Worm (Caenorhabditis elegans): ENCODE measurements around the gene subs-4.

The subs-4 gene

DNA sequence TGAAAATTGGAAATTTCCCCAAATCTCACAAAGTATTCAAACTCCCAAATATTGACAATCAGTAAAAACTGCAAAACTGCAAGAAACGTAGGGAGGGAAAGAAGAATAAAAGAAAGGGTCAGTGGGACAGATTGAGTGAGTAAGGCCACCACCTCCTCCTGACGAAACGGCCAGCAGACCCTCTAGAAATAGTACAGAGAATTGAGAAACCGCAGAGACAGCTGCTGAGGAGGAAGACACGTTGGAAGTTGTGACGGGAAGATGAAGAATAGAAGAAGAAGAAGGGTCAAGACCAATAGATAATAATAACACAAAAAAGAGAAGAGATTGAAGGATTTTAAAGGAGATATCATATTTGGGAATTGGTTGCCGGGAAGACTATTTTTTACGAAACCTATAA, 1.5 kb upstream of the subs-4 start (continued):
- peak; percentile 31 for TF ChIP-seq fkh-10 (GFP tag; optimal IDR thresholded peaks at IDR 0.05)
- no peak for TF ChIP-seq set-16 (GFP tag; IDR thresholded peaks at IDR 0.05)
- TF ChIP-seq aha-1 (tag), result no peak
- peak in 1 of 2 experiments; percentile 23 for TF ChIP-seq lsy-2 (tag; optimal IDR thresholded peaks at IDR 0.05)
- no peak for TF ChIP-seq unc-39 (tag; optimal IDR thresholded peaks at IDR 0.05)
- peak; percentile 33 for TF ChIP-seq hlh-30 (tag; optimal IDR thresholded peaks at IDR 0.05; ENCODE audit: insufficient read depth)
- no peak for TF ChIP-seq lin-38 (GFP tag; IDR thresholded peaks at IDR 0.05)
- no peak for TF ChIP-seq rbr-2 (tag; optimal IDR thresholded peaks at IDR 0.05)
- TF ChIP-seq php-3 (GFP tag; IDR thresholded peaks at IDR 0.05), result no peak
- no peak for TF ChIP-seq mdl-1 (tag; optimal IDR thresholded peaks at IDR 0.05)
- TF ChIP-seq cey-2 (tag; optimal IDR thresholded peaks at IDR 0.05; ENCODE audit: borderline replicate concordance, insufficient read depth), result no peak
- TF ChIP-seq dmd-9 (GFP tag; IDR thresholded peaks at IDR 0.05), result no peak
- TF ChIP-seq D1046.2 (GFP tag; IDR thresholded peaks at IDR 0.05), result no peak
- no peak for TF ChIP-seq ceh-32 (tag; optimal IDR thresholded peaks at IDR 0.05; ENCODE audit: poor library complexity)
- no peak for TF ChIP-seq ztf-7 (tag; optimal IDR thresholded peaks at IDR 0.05)
- no peak for TF ChIP-seq nhr-237 (tag; optimal IDR thresholded peaks at IDR 0.05)
- TF ChIP-seq saeg-2 (GFP tag; IDR thresholded peaks at IDR 0.05), result no peak
- no peak for TF ChIP-seq tra-1 (GFP tag; IDR thresholded peaks at IDR 0.05)
- no peak for TF ChIP-seq nhr-48 (tag; optimal IDR thresholded peaks at IDR 0.05)
- no peak for TF ChIP-seq gei-8 (GFP tag; optimal IDR thresholded peaks at IDR 0.05)
- TF ChIP-seq mxl-2 (GFP tag; conservative IDR thresholded peaks at IDR 0.05), result no peak
- no peak for TF ChIP-seq ama-1 (optimal IDR thresholded peaks at IDR 0.05)
- TF ChIP-seq ceh-20 (GFP tag; IDR thresholded peaks at IDR 0.05), result no peak
- TF ChIP-seq hmg-1.1 (GFP tag; IDR thresholded peaks at IDR 0.05), result 0 out of 2 replicates have a peak, but pooled peaks have one; percentile 8
- no peak for TF ChIP-seq F44E2.7 (GFP tag; IDR thresholded peaks at IDR 0.05)
- no peak for TF ChIP-seq dpl-1 (GFP tag; optimal IDR thresholded peaks at IDR 0.05)

DNA sequence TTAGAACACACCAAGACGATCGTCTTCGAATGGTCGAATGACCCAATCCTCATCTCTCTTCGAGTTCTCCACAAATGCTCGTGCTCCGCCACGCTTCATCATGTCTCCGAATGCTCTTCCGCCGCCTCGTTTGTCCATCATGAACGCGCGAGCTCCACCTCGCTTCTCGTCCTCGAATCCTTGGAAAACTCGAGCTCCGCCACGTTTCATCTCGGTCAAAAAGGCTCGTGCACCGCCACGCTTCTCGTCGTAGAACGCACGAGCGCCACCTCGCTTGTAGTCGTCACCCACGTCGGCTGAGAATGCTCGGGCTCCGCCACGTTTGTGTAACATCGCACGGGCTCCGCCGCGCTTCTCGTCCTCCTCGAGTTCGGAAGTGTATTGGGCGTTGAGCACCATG, 7.4 kb downstream of the subs-4 start:
- TF ChIP-seq Y75B8A.6 (GFP tag; IDR thresholded peaks at IDR 0.05) (no peak), spr-3 (GFP tag; optimal IDR thresholded peaks at IDR 0.05) (no peak), ztf-11 (tag; optimal IDR thresholded peaks at IDR 0.05) (no peak), lin-29 (GFP tag; IDR thresholded peaks at IDR 0.05) (no peak), lim-7 (GFP tag; IDR thresholded peaks at IDR 0.05) (0 out of 2 replicates have a peak, but pooled peaks have one; percentile 9), hmg-1.1 (GFP tag; IDR thresholded peaks at IDR 0.05) (0 out of 2 replicates have a peak, but pooled peaks have one; percentile 10), ztf-7 (tag; optimal IDR thresholded peaks at IDR 0.05) (no peak), dmd-6 (GFP tag; IDR thresholded peaks at IDR 0.05) (no peak), cey-2 (tag; optimal IDR thresholded peaks at IDR 0.05; ENCODE audit: borderline replicate concordance, insufficient read depth) (no peak), nhr-41 (GFP tag; IDR thresholded peaks at IDR 0.05) (no peak), ZK337.2 (GFP tag; IDR thresholded peaks at IDR 0.05) (0 out of 2 replicates have a peak, but pooled peaks have one; percentile 3), skn-1 (tag; optimal IDR thresholded peaks at IDR 0.05) (no peak), ceh-20 (GFP tag; IDR thresholded peaks at IDR 0.05) (0 out of 2 replicates have a peak, but pooled peaks have one; percentile 12), madf-9 (GFP tag; conservative IDR thresholded peaks at IDR 0.05) (no peak), egl-43 (GFP tag; IDR thresholded peaks at IDR 0.05) (0 out of 2 replicates have a peak, but pooled peaks have one; percentile 27), lin-1 (GFP tag; IDR thresholded peaks at IDR 0.05) (no peak), daf-16 (GFP tag; optimal IDR thresholded peaks at IDR 0.05) (no peak), daf-16 (tag; optimal IDR thresholded peaks at IDR 0.05) (no peak), nhr-48 (tag; optimal IDR thresholded peaks at IDR 0.05) (no peak), tag-97 (GFP tag; IDR thresholded peaks at IDR 0.05) (no peak), set-16 (GFP tag; IDR thresholded peaks at IDR 0.05) (peak; percentile 88), tra-1 (GFP tag; IDR thresholded peaks at IDR 0.05) (no peak), D1046.2 (GFP tag; IDR thresholded peaks at IDR 0.05) (0 out of 2 replicates have a peak, but pooled peaks have one; percentile 26), unc-39 (tag; optimal IDR thresholded peaks at IDR 0.05) (no peak), mdl-1 (tag; optimal IDR thresholded peaks at IDR 0.05) (no peak), gei-8 (GFP tag; optimal IDR thresholded peaks at IDR 0.05) (no peak), ZK546.5 (tag; optimal IDR thresholded peaks at IDR 0.05) (no peak), nhr-237 (tag; optimal IDR thresholded peaks at IDR 0.05) (no peak), zfp-3 (GFP tag; conservative IDR thresholded peaks at IDR 0.05) (no peak), ceh-44 (GFP tag; IDR thresholded peaks at IDR 0.05) (no peak), Y5F2A.4 (GFP tag; optimal IDR thresholded peaks at IDR 0.05) (no peak), nhr-102 (tag; optimal IDR thresholded peaks at IDR 0.05) (no peak), mxl-3 (GFP tag; optimal IDR thresholded peaks at IDR 0.05) (no peak), jun-1 (tag; optimal IDR thresholded peaks at IDR 0.05) (no peak), attf-4 (tag; optimal IDR thresholded peaks at IDR 0.05) (no peak)
